Worm (Caenorhabditis elegans): ENCODE measurements around the gene F07E5.7.

DNA sequence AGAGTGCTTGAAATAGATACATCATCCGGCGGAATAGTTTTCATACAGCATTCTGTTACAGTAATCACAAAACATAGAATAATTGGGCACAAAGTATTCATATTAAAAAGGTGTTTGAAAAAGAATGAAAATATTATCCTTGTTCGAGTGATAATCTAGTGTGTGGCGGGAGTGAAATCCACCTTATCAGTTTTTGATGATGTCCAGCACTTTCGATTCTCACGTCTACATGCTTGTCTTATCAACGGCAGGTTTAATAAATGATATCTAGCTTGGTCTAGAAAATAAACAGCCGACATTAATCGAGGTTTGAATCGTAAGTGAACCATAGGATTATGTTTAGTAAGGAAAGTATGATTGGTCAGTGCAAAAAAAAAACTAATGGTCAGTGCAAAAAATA is 38.6 kb upstream of the F07E5.7 start, which contains the start of gene R52.5:
- TF ChIP-seq zip-5 (tag; optimal IDR thresholded peaks at IDR 0.05) = no peak
- TF ChIP-seq dve-1 (tag; optimal IDR thresholded peaks at IDR 0.05) = no peak
- no peak for TF ChIP-seq sox-4 (tag; optimal IDR thresholded peaks at IDR 0.05)
- TF ChIP-seq nhr-11 (tag; optimal IDR thresholded peaks at IDR 0.05) = no peak
- TF ChIP-seq ama-1 (optimal IDR thresholded peaks at IDR 0.05) = no peak
- no peak for TF ChIP-seq syd-9 (tag; optimal IDR thresholded peaks at IDR 0.05)
- TF ChIP-seq unc-55 (GFP tag; optimal IDR thresholded peaks at IDR 0.05) = no peak
- TF ChIP-seq fkh-10 (GFP tag; optimal IDR thresholded peaks at IDR 0.05) = no peak
- TF ChIP-seq sdc-2 (tag; optimal IDR thresholded peaks at IDR 0.05) = no peak
- TF ChIP-seq mec-3 (tag; optimal IDR thresholded peaks at IDR 0.05; ENCODE audit: borderline replicate concordance) = no peak
- no peak for TF ChIP-seq tbx-2 (tag; optimal IDR thresholded peaks at IDR 0.05)
- TF ChIP-seq elt-2 (tag; optimal IDR thresholded peaks at IDR 0.05) = no peak
- no peak for TF ChIP-seq ceh-45 (GFP tag; IDR thresholded peaks at IDR 0.05)

Measured in whole organism, late embryonic.